Fruit fly (Drosophila melanogaster) Kc167 (cell line): ENCODE data around the gene CG5938.
A peak's percentile ranks its signal among the peaks of the same experiment; 100 is the strongest.

Source experiments
- Myc ChIP-seq: fragments of >200 bp; optimal IDR thresholded peaks from 2 replicates; lab custom pipeline; 2017; ENCODE audit warnings: missing external identifiers
- Sin3A ChIP-seq: fragments of >200 bp; optimal IDR thresholded peaks from 2 replicates; lab custom pipeline; 2018; ENCODE audit warnings: missing external identifiers
- h ChIP-seq: fragments of >200 bp; optimal IDR thresholded peaks from 3 replicates; lab custom pipeline; 2018; ENCODE audit warnings: missing external identifiers
- insv ChIP-seq: fragments of >200 bp; optimal IDR thresholded peaks from 3 replicates; lab custom pipeline; 2018; ENCODE audit warnings: missing external identifiers
- psq ChIP-seq: fragments of >200 bp; optimal IDR thresholded peaks from 2 replicates; lab custom pipeline; 2017; ENCODE audit warnings: missing external identifiers
- ttk ChIP-seq: sonication (Bioruptor generic); optimal IDR thresholded peaks from 2 replicates; lab custom pipeline; 2017; ENCODE audit warnings: missing external identifiers

CG5938 gene

dm6 chr3R:27246264-27246663 lies 28.3 kb upstream of the CG5938 start:
- no peak for TF ChIP-seq insv

dm6 chr3R:27247892-27248291 lies 26.7 kb upstream of the CG5938 start, which contains the start of gene CG5984:
Gene CG5984 (minus strand): TSS chr3R:27247992.
- TF ChIP-seq Sin3A (lab: Kevin White, UChicago), result no peak
- no peak for TF ChIP-seq Myc
- TF ChIP-seq h, result no peak
- TF ChIP-seq insv, result no peak
- no peak for TF ChIP-seq ttk
- no peak for TF ChIP-seq psq (lab: Kevin White, UChicago)

dm6 chr3R:27250907-27251306 lies 23.7 kb upstream of the CG5938 start, which contains the start of the genes TTLL6B and TfIIA-L:
Gene TTLL6B (minus strand): TSS chr3R:27251007.
Gene TfIIA-L (plus strand): TSS chr3R:27251112.
- no peak for TF ChIP-seq ttk
- no peak for TF ChIP-seq psq (lab: Kevin White, UChicago)
- no peak for TF ChIP-seq Myc
- TF ChIP-seq h, result no peak
- TF ChIP-seq insv, result no peak
- TF ChIP-seq Sin3A (lab: Kevin White, UChicago), result no peak

dm6 chr3R:27253136-27253920 lies 21.3 kb upstream of the CG5938 start, which contains the start of gene pll:
Gene pll (minus strand): TSS chr3R:27253182.
- TF ChIP-seq psq (lab: Kevin White, UChicago) (no peak), h (no peak), Sin3A (lab: Kevin White, UChicago) (no peak), ttk (no peak), insv (no peak), Myc (no peak)

dm6 chr3R:27253921-27254376 lies 20.6 kb upstream of the CG5938 start:
- no peak for TF ChIP-seq Myc
- no peak for TF ChIP-seq insv
- no peak for TF ChIP-seq ttk

- TF ChIP-seq insv (no peak), psq (lab: Kevin White, UChicago) (no peak), h (no peak), Sin3A (lab: Kevin White, UChicago) (no peak), Myc (no peak), ttk (no peak)
Observed at dm6 chr3R:27263434-27264215, 11.0 kb upstream of the CG5938 start, which contains the start of gene woc. Gene woc (minus strand): TSS chr3R:27264055.

dm6 chr3R:27265330-27265729 lies 9.3 kb upstream of the CG5938 start, which contains the start of the genes CG14262 and CG14260:
Gene CG14262 (minus strand): TSS chr3R:27265430.
Gene CG14260 (plus strand): TSS chr3R:27265457.
- TF ChIP-seq Myc (no peak), Sin3A (lab: Kevin White, UChicago) (no peak), psq (lab: Kevin White, UChicago) (no peak), insv (no peak)

dm6 chr3R:27270379-27271266 lies 4.0 kb upstream of the CG5938 start:
- peak; percentile 94 for TF ChIP-seq ttk
- no peak for TF ChIP-seq insv

- no peak for TF ChIP-seq Sin3A (lab: Kevin White, UChicago)
- no peak for TF ChIP-seq h
- no peak for TF ChIP-seq psq (lab: Kevin White, UChicago)
- TF ChIP-seq Myc, result no peak
- no peak for TF ChIP-seq insv
- TF ChIP-seq ttk, result no peak
Observed at dm6 chr3R:27272233-27272632, 2.4 kb upstream of the CG5938 start.

dm6 chr3R:27273118-27274062 lies 1.2 kb upstream of the CG5938 start, which contains the start of gene CG5934:
Gene CG5934 (plus strand): TSS chr3R:27273705.
- no peak for TF ChIP-seq h
- TF ChIP-seq ttk, result no peak
- TF ChIP-seq Myc, result no peak
- no peak for TF ChIP-seq insv
- TF ChIP-seq psq (lab: Kevin White, UChicago), result no peak
- no peak for TF ChIP-seq Sin3A (lab: Kevin White, UChicago)

- TF ChIP-seq ttk, result peak; percentile 97
- TF ChIP-seq Myc, result no peak
Observed at dm6 chr3R:27279478-27279877, 4.9 kb downstream of the CG5938 start.
